Worm (Caenorhabditis elegans) whole organism, young adult: ENCODE data around the gene str-6.

Source experiments
- B0019.2 ChIP-seq: fragments of 200-800 bp; sonication (Bioruptor generic); conservative IDR thresholded peaks from 2 replicates; pipeline ENCODE4 v1.3.6; 2022; ENCODE audit warnings: missing genetic modification reagents, missing genetic modification characterization, missing compliant biosample characterization
- B0261.1 ChIP-seq: sonication (generic microtip); optimal IDR thresholded peaks from 2 replicates; lab custom pipeline; 2016; ENCODE audit warnings: mild to moderate bottlenecking, missing genetic modification characterization, moderate library complexity, missing compliant biosample characterization
- F22D6.2 ChIP-seq: sonication (generic microtip); optimal IDR thresholded peaks from 2 replicates; lab custom pipeline; 2016; ENCODE audit warnings: mild to moderate bottlenecking, missing genetic modification characterization, missing compliant biosample characterization
- F33H1.4 ChIP-seq: fragments of 200-800 bp; sonication (Bioruptor generic); IDR thresholded peaks from 2 replicates; pipeline ENCODE4 v1.3.6; 2022; ENCODE audit warnings: missing genetic modification reagents, missing genetic modification characterization, missing compliant biosample characterization
- F39B2.1 ChIP-seq: fragments of 200-800 bp; sonication (Bioruptor generic); IDR thresholded peaks from 2 replicates; pipeline ENCODE4 v1.3.6; 2022; ENCODE audit warnings: missing genetic modification reagents, missing genetic modification characterization, missing compliant biosample characterization
- F49E8.2 ChIP-seq: sonication (generic microtip); optimal IDR thresholded peaks from 3 replicates; lab custom pipeline; 2017; ENCODE audit warnings: missing genetic modification characterization, mild to moderate bottlenecking, missing compliant biosample characterization, antibody characterized with exemption, moderate library complexity; ENCODE audit not compliant: insufficient read depth
- F55B11.4 ChIP-seq: sonication (generic microtip); optimal IDR thresholded peaks from 2 replicates; lab custom pipeline; 2016; ENCODE audit warnings: missing compliant biosample characterization, missing genetic modification characterization, borderline replicate concordance; ENCODE audit not compliant: insufficient read depth
- F57A8.1 ChIP-seq: fragments of 200-800 bp; sonication (Bioruptor generic); optimal IDR thresholded peaks from 2 replicates; lab custom pipeline; 2018; ENCODE audit warnings: mild to moderate bottlenecking, missing genetic modification characterization, moderate library complexity, missing compliant biosample characterization
- K12H6.12 ChIP-seq: fragments of 200-800 bp; sonication (Bioruptor generic); optimal IDR thresholded peaks from 2 replicates; lab custom pipeline; 2018; ENCODE audit warnings: mild to moderate bottlenecking, missing genetic modification characterization, missing compliant biosample characterization
- T07F8.4 ChIP-seq: sonication (generic microtip); optimal IDR thresholded peaks from 2 replicates; lab custom pipeline; 2016; ENCODE audit warnings: mild to moderate bottlenecking, missing genetic modification characterization, moderate library complexity, missing compliant biosample characterization
- Y53F4B.3 ChIP-seq: fragments of 200-800 bp; sonication (Bioruptor generic); IDR thresholded peaks from 2 replicates; pipeline ENCODE4 v1.3.6; 2022; ENCODE audit warnings: missing genetic modification reagents, missing genetic modification characterization, missing compliant biosample characterization
- akir-1 ChIP-seq: fragments of 200-800 bp; sonication (Bioruptor generic); optimal IDR thresholded peaks from 2 replicates; lab custom pipeline; 2018; ENCODE audit warnings: mild to moderate bottlenecking, missing genetic modification characterization, moderate library complexity, missing compliant biosample characterization
- ama-1 ChIP-seq, 3 experiments: fragments of 150-350 bp in 1 of 3; sonication (generic microtip) in 2 of 3; optimal IDR thresholded peaks; 2 replicates each; lab custom pipeline; 2014 to 2018; ENCODE audit warnings: missing biosample characterization in 2 of 3, missing genetic modification characterization in 2 of 3, missing genetic modification reagents in 2 of 3
- atf-7 ChIP-seq: sonication (generic microtip); optimal IDR thresholded peaks from 2 replicates; lab custom pipeline; 2017; ENCODE audit warnings: mild to moderate bottlenecking, missing genetic modification characterization, missing compliant biosample characterization
- bed-2 ChIP-seq: fragments of 200-800 bp; sonication (Bioruptor generic); IDR thresholded peaks from 2 replicates; pipeline ENCODE4 v1.3.6; 2022; ENCODE audit warnings: missing genetic modification reagents, missing genetic modification characterization, missing compliant biosample characterization
- ceh-100 ChIP-seq: fragments of 200-800 bp; sonication (Bioruptor generic); IDR thresholded peaks from 2 replicates; pipeline ENCODE4 v1.3.6; 2022; ENCODE audit warnings: missing genetic modification reagents, missing genetic modification characterization, missing compliant biosample characterization
- ceh-58 ChIP-seq: fragments of 200-800 bp; sonication (Bioruptor generic); IDR thresholded peaks from 2 replicates; pipeline ENCODE4 v1.3.6; 2022; ENCODE audit warnings: missing genetic modification characterization, missing compliant biosample characterization
- ceh-91 ChIP-seq: fragments of 200-800 bp; sonication (Bioruptor generic); IDR thresholded peaks from 2 replicates; pipeline ENCODE4 v1.3.6; 2022; ENCODE audit warnings: missing genetic modification reagents, missing genetic modification characterization, missing compliant biosample characterization
- chd-7 ChIP-seq: sonication (generic microtip); optimal IDR thresholded peaks from 2 replicates; lab custom pipeline; 2016; ENCODE audit warnings: mild to moderate bottlenecking, missing genetic modification characterization, moderate library complexity, missing compliant biosample characterization
- egl-18 ChIP-seq: fragments of 200-800 bp; sonication (Bioruptor generic); IDR thresholded peaks from 2 replicates; pipeline ENCODE4 v1.3.6; 2022; ENCODE audit warnings: missing genetic modification reagents, missing genetic modification characterization, missing compliant biosample characterization
- ets-4 ChIP-seq: fragments of 200-800 bp; sonication (Bioruptor generic); optimal IDR thresholded peaks from 2 replicates; lab custom pipeline; 2018; ENCODE audit warnings: mild to moderate bottlenecking, missing genetic modification characterization, missing compliant biosample characterization
- fkh-3 ChIP-seq: sonication (generic microtip); optimal IDR thresholded peaks from 2 replicates; lab custom pipeline; 2016; ENCODE audit warnings: mild to moderate bottlenecking, missing genetic modification characterization, missing compliant biosample characterization
- hmg-1.2 ChIP-seq: fragments of 200-800 bp; sonication (Bioruptor generic); IDR thresholded peaks from 2 replicates; pipeline ENCODE4 v1.3.6; 2022; ENCODE audit warnings: missing genetic modification reagents, missing genetic modification characterization, missing compliant biosample characterization
- hmg-20 ChIP-seq: fragments of 200-800 bp; sonication (Bioruptor generic); IDR thresholded peaks from 2 replicates; pipeline ENCODE4 v1.3.6; 2022; ENCODE audit warnings: missing genetic modification reagents, missing genetic modification characterization, missing compliant biosample characterization
- hrde-1 ChIP-seq: sonication (generic microtip); optimal IDR thresholded peaks from 2 replicates; lab custom pipeline; 2016; ENCODE audit warnings: missing genetic modification characterization, mild to moderate bottlenecking, missing compliant biosample characterization, moderate library complexity, missing genotype, missing genetic modification reagents, borderline replicate concordance
- lag-1 ChIP-seq: fragments of 200-800 bp; sonication (Bioruptor generic); IDR thresholded peaks from 2 replicates; pipeline ENCODE4 v1.3.6; 2022; ENCODE audit warnings: missing genetic modification reagents, missing genetic modification characterization, missing compliant biosample characterization
- lin-26 ChIP-seq: fragments of 200-800 bp; sonication (Bioruptor generic); IDR thresholded peaks from 2 replicates; pipeline ENCODE4 v1.3.6; 2022; ENCODE audit warnings: missing genetic modification reagents, missing genetic modification characterization, missing compliant biosample characterization
- lsl-1 ChIP-seq: fragments of 200-800 bp; sonication (Bioruptor generic); optimal IDR thresholded peaks from 2 replicates; lab custom pipeline; 2018; ENCODE audit warnings: mild to moderate bottlenecking, missing genetic modification characterization, moderate library complexity, missing compliant biosample characterization
- lsy-27 ChIP-seq: sonication (generic microtip); optimal IDR thresholded peaks from 2 replicates; lab custom pipeline; 2017; ENCODE audit warnings: missing genetic modification characterization, mild to moderate bottlenecking, missing compliant biosample characterization, antibody characterized with exemption, missing genotype, borderline replicate concordance; ENCODE audit not compliant: insufficient read depth
- madf-3 ChIP-seq: fragments of 200-800 bp; sonication (Bioruptor generic); IDR thresholded peaks from 2 replicates; pipeline ENCODE4 v1.3.6; 2022; ENCODE audit warnings: missing genetic modification reagents, missing genetic modification characterization, missing compliant biosample characterization
- madf-8 ChIP-seq: fragments of 200-800 bp; sonication (Bioruptor generic); conservative IDR thresholded peaks from 2 replicates; pipeline ENCODE4 v1.3.6; 2022; ENCODE audit warnings: missing genetic modification reagents, missing genetic modification characterization, missing compliant biosample characterization
- mes-4 ChIP-seq: sonication (generic microtip); optimal IDR thresholded peaks from 2 replicates; lab custom pipeline; 2016; ENCODE audit warnings: missing genotype, missing genetic modification characterization, missing compliant biosample characterization
- nfya-2 ChIP-seq: fragments of 200-800 bp; sonication (Bioruptor generic); IDR thresholded peaks from 2 replicates; pipeline ENCODE4 v1.3.6; 2022; ENCODE audit warnings: missing genetic modification reagents, missing genetic modification characterization, missing compliant biosample characterization
- nhr-179 ChIP-seq: sonication (generic microtip); optimal IDR thresholded peaks from 2 replicates; lab custom pipeline; 2016; ENCODE audit warnings: mild to moderate bottlenecking, missing genetic modification characterization, missing compliant biosample characterization
- nhr-80 ChIP-seq: sonication (generic microtip); optimal IDR thresholded peaks from 2 replicates; lab custom pipeline; 2016; ENCODE audit warnings: missing genetic modification characterization, missing compliant biosample characterization
- pha-4 ChIP-seq: fragments of 150-350 bp; sonication (generic microtip); optimal IDR thresholded peaks from 2 replicates; lab custom pipeline; 2014; ENCODE audit warnings: missing biosample characterization, missing genetic modification reagents, missing genetic modification characterization
- rec-8 ChIP-seq, 2 experiments: sonication (generic microtip); optimal IDR thresholded peaks; 2 replicates each; lab custom pipeline; 2016; ENCODE audit warnings: mild to moderate bottlenecking in 2 of 2, missing genetic modification characterization in 2 of 2, missing genetic modification reagents in 2 of 2, missing genotype in 2 of 2, missing biosample characterization in 1 of 2, missing compliant biosample characterization in 1 of 2, moderate library complexity in 1 of 2
- snpc-1.3 ChIP-seq: sonication (generic microtip); optimal IDR thresholded peaks from 2 replicates; lab custom pipeline; 2017; ENCODE audit warnings: missing genetic modification characterization, mild to moderate bottlenecking, missing compliant biosample characterization, antibody characterized with exemption, moderate library complexity, missing genotype, missing genetic modification reagents; ENCODE audit not compliant: insufficient read depth
- somi-1 ChIP-seq: fragments of 200-800 bp; sonication (Bioruptor generic); optimal IDR thresholded peaks from 2 replicates; lab custom pipeline; 2018; ENCODE audit warnings: mild to moderate bottlenecking, missing genetic modification characterization, missing compliant biosample characterization
- sptf-2 ChIP-seq: fragments of 200-800 bp; sonication (Bioruptor generic); optimal IDR thresholded peaks from 2 replicates; lab custom pipeline; 2018; ENCODE audit warnings: mild to moderate bottlenecking, missing genetic modification characterization, missing compliant biosample characterization
- tbx-9 ChIP-seq: sonication (generic microtip); optimal IDR thresholded peaks from 2 replicates; lab custom pipeline; 2016; ENCODE audit warnings: borderline replicate concordance, missing genetic modification characterization, inconsistent platforms, missing compliant biosample characterization
- unc-130 ChIP-seq: sonication (generic microtip); optimal IDR thresholded peaks from 2 replicates; lab custom pipeline; 2016; ENCODE audit warnings: missing genetic modification reagents, missing genetic modification characterization, missing compliant biosample characterization
- xnd-1 ChIP-seq: sonication (generic microtip); optimal IDR thresholded peaks from 2 replicates; lab custom pipeline; 2016; ENCODE audit warnings: missing genotype, missing genetic modification reagents, missing genetic modification characterization, missing compliant biosample characterization

str-6 gene

ce11 chrV:15781086-15781485, 31.1 kb upstream of the str-6 start, which contains the start of gene T26E4.2:
Gene T26E4.2, plus strand, starts transcription at chrV:15781386.
- TF ChIP-seq snpc-1.3 (tag; lab: Kevin White, UChicago): no peak

ce11 chrV:15779128-15779729, 29.2 kb upstream of the str-6 start, which contains the start of the genes nhr-285 and irld-52:
Gene nhr-285, minus strand, starts transcription at chrV:15779228.
Gene irld-52, plus strand, starts transcription at chrV:15779679.
- no peak for TF ChIP-seq atf-7 (tag; lab: Kevin White, UChicago)
- no peak for TF ChIP-seq madf-8 (GFP tag; lab: Robert Waterston, UW)
- no peak for TF ChIP-seq B0261.1 (tag; lab: Kevin White, UChicago)
- TF ChIP-seq egl-18 (GFP tag; lab: Robert Waterston, UW): no peak
- no peak for TF ChIP-seq ama-1 (optimal IDR thresholded peaks at IDR 0.05; lab: Kevin White, UChicago)
- TF ChIP-seq ama-1 (GFP tag; optimal IDR thresholded peaks at IDR 0.05; lab: Kevin White, UChicago): no peak
- TF ChIP-seq snpc-1.3 (tag; lab: Kevin White, UChicago): no peak
- no peak for TF ChIP-seq mes-4 (tag; lab: Kevin White, UChicago)

- no peak for TF ChIP-seq T07F8.4 (tag; lab: Kevin White, UChicago)
- no peak for TF ChIP-seq lin-26 (GFP tag; lab: Robert Waterston, UW)
- TF ChIP-seq F57A8.1 (GFP tag; lab: Kevin White, UChicago): no peak
- TF ChIP-seq hmg-1.2 (GFP tag; lab: Robert Waterston, UW): no peak
- TF ChIP-seq F22D6.2 (tag; lab: Kevin White, UChicago): no peak
- no peak for TF ChIP-seq lsl-1 (GFP tag; lab: Kevin White, UChicago)
- no peak for TF ChIP-seq unc-130 (GFP tag; lab: Kevin White, UChicago)
- TF ChIP-seq F33H1.4: no peak
- TF ChIP-seq bed-2 (GFP tag; lab: Robert Waterston, UW): no peak
- no peak for TF ChIP-seq chd-7 (tag; lab: Kevin White, UChicago)
- TF ChIP-seq lsy-27: no peak
- TF ChIP-seq Y53F4B.3: no peak
- no peak for TF ChIP-seq ceh-91 (GFP tag; lab: Robert Waterston, UW)
- no peak for TF ChIP-seq ceh-100 (GFP tag; lab: Robert Waterston, UW)
- TF ChIP-seq B0019.2 (GFP tag; lab: Robert Waterston, UW): no peak
- no peak for TF ChIP-seq K12H6.12
- no peak for TF ChIP-seq fkh-3 (tag; lab: Kevin White, UChicago)
- TF ChIP-seq pha-4 (tag; lab: Kevin White, UChicago): no peak
- no peak for TF ChIP-seq F49E8.2
Measured at ce11 chrV:15776651-15777050, 26.6 kb upstream of the str-6 start, which contains the start of gene nhr-283. Gene nhr-283, minus strand, starts transcription at chrV:15776751.

ce11 chrV:15773941-15774340, 23.9 kb upstream of the str-6 start:
- TF ChIP-seq ets-4 (GFP tag; lab: Kevin White, UChicago) (no peak), somi-1 (GFP tag; lab: Kevin White, UChicago) (no peak), F55B11.4 (tag; lab: Kevin White, UChicago) (no peak), B0019.2 (GFP tag; lab: Robert Waterston, UW) (no peak), xnd-1 (no peak), madf-3 (GFP tag; lab: Robert Waterston, UW) (no peak), nfya-2 (no peak), akir-1 (GFP tag; lab: Kevin White, UChicago) (no peak), F39B2.1 (no peak), ceh-58 (GFP tag; lab: Robert Waterston, UW) (no peak), tbx-9 (tag; lab: Kevin White, UChicago) (no peak), hrde-1 (no peak), rec-8 (tag; optimal IDR thresholded peaks at IDR 0.05; lab: Kevin White, UChicago) (no peak), lag-1 (no peak), nhr-179 (no peak), sptf-2 (GFP tag; lab: Kevin White, UChicago) (no peak), nhr-80 (no peak), hmg-20 (GFP tag; lab: Robert Waterston, UW) (no peak)
